Worm (Caenorhabditis elegans) whole organism, L4 larva: ENCODE results near the gene ZK1086.2.
A peak's percentile ranks its signal among the peaks of the same experiment; 100 is the strongest.

Source experiments
- F26F4.8 ChIP-seq: fragments of 200-800 bp; sonication (Bioruptor generic); conservative IDR thresholded peaks from 2 replicates; pipeline ENCODE4 v1.3.6; 2022; ENCODE audit warnings: missing genetic modification characterization, missing compliant biosample characterization
- F37D6.2 ChIP-seq: sonication (generic microtip); optimal IDR thresholded peaks from 2 replicates; lab custom pipeline; 2016; ENCODE audit warnings: mild to moderate bottlenecking, missing genetic modification characterization, missing compliant biosample characterization
- T20F7.1 ChIP-seq: fragments of 200-800 bp; sonication (Bioruptor generic); optimal IDR thresholded peaks from 2 replicates; lab custom pipeline; 2018; ENCODE audit warnings: mild to moderate bottlenecking, missing genetic modification characterization, missing compliant biosample characterization
- T26A8.4 ChIP-seq: fragments of 200-800 bp; sonication (Bioruptor generic); IDR thresholded peaks from 2 replicates; pipeline ENCODE4 v1.3.6; 2022; ENCODE audit warnings: missing genetic modification characterization, missing compliant biosample characterization
- Y5F2A.4 ChIP-seq: fragments of 200-800 bp; sonication (Bioruptor generic); optimal IDR thresholded peaks from 2 replicates; lab custom pipeline; 2018; ENCODE audit warnings: mild to moderate bottlenecking, missing genetic modification characterization, missing compliant biosample characterization
- Y75B8A.6 ChIP-seq: fragments of 200-800 bp; sonication (Bioruptor generic); IDR thresholded peaks from 2 replicates; pipeline ENCODE4 v1.3.6; 2022; ENCODE audit warnings: missing genetic modification reagents, missing genetic modification characterization, missing compliant biosample characterization
- ZK546.5 ChIP-seq, 2 experiments: sonication (generic microtip); optimal IDR thresholded peaks; 2 replicates each; lab custom pipeline; 2017; ENCODE audit warnings: missing biosample characterization in 2 of 2, missing genetic modification characterization in 2 of 2
- aha-1 ChIP-seq: fragments of 150-350 bp; peaks from one replicate; lab custom pipeline; 2014; ENCODE audit warnings: missing biosample characterization, missing genetic modification characterization
- attf-4 ChIP-seq: sonication (generic microtip); optimal IDR thresholded peaks from 3 replicates; lab custom pipeline; 2017; ENCODE audit warnings: missing biosample characterization, missing genetic modification characterization
- ceh-28 ChIP-seq: fragments of 150-350 bp; optimal IDR thresholded peaks from 2 replicates; lab custom pipeline; 2014; ENCODE audit warnings: missing biosample characterization, missing genetic modification reagents, missing genetic modification characterization
- ceh-44 ChIP-seq: fragments of 200-800 bp; sonication (Bioruptor generic); IDR thresholded peaks from 2 replicates; pipeline ENCODE4 v1.3.6; 2022; ENCODE audit warnings: missing genetic modification reagents, missing genetic modification characterization, missing compliant biosample characterization
- ceh-62 ChIP-seq: sonication (generic microtip); optimal IDR thresholded peaks from 2 replicates; lab custom pipeline; 2017; ENCODE audit warnings: missing biosample characterization, missing genetic modification characterization
- ceh-82 ChIP-seq: sonication (generic microtip); optimal IDR thresholded peaks from 2 replicates; lab custom pipeline; 2017; ENCODE audit warnings: missing biosample characterization, missing genetic modification characterization
- ctbp-1 ChIP-seq: fragments of 200-800 bp; sonication (Bioruptor generic); IDR thresholded peaks from 2 replicates; pipeline ENCODE4 v1.3.6; 2022; ENCODE audit warnings: missing genetic modification reagents, missing genetic modification characterization, missing compliant biosample characterization
- daf-12 ChIP-seq: fragments of 150-350 bp; optimal IDR thresholded peaks from 2 replicates; lab custom pipeline; 2014; ENCODE audit warnings: missing biosample characterization, missing genetic modification reagents, missing genetic modification characterization
- dmd-6 ChIP-seq: fragments of 200-800 bp; sonication (Bioruptor generic); IDR thresholded peaks from 2 replicates; pipeline ENCODE4 v1.3.6; 2022; ENCODE audit warnings: missing genetic modification reagents, missing genetic modification characterization, missing compliant biosample characterization
- dmd-8 ChIP-seq: fragments of 200-800 bp; sonication (Bioruptor generic); IDR thresholded peaks from 2 replicates; pipeline ENCODE4 v1.3.6; 2022; ENCODE audit warnings: missing genetic modification characterization, missing compliant biosample characterization
- egl-27 ChIP-seq: sonication (generic microtip); optimal IDR thresholded peaks from 3 replicates; lab custom pipeline; 2017; ENCODE audit warnings: missing biosample characterization, missing genetic modification reagents, missing genetic modification characterization
- egl-43 ChIP-seq: fragments of 200-800 bp; sonication (Bioruptor generic); IDR thresholded peaks from 2 replicates; pipeline ENCODE4 v1.3.6; 2022; ENCODE audit warnings: missing genetic modification reagents, missing genetic modification characterization, missing compliant biosample characterization
- fkh-10 ChIP-seq: fragments of 150-350 bp; optimal IDR thresholded peaks from 2 replicates; lab custom pipeline; 2014; ENCODE audit warnings: missing biosample characterization, missing genetic modification reagents, missing genetic modification characterization
- gei-8 ChIP-seq: fragments of 200-800 bp; sonication (Bioruptor generic); optimal IDR thresholded peaks from 2 replicates; lab custom pipeline; 2018; ENCODE audit warnings: mild to moderate bottlenecking, missing genetic modification characterization, missing compliant biosample characterization
- hif-1 ChIP-seq, 2 experiments: sonication (generic microtip); optimal IDR thresholded peaks; 2 replicates each; lab custom pipeline; 2016 to 2017; ENCODE audit warnings: missing compliant biosample characterization in 2 of 2, missing genetic modification characterization in 2 of 2, missing genetic modification reagents in 2 of 2, missing genotype in 2 of 2, mild to moderate bottlenecking in 1 of 2
- hmg-1.1 ChIP-seq: fragments of 200-800 bp; sonication (Bioruptor generic); IDR thresholded peaks from 2 replicates; pipeline ENCODE4 v1.3.6; 2022; ENCODE audit warnings: missing genetic modification reagents, missing genetic modification characterization, missing compliant biosample characterization
- lin-1 ChIP-seq: fragments of 200-800 bp; sonication (Bioruptor generic); IDR thresholded peaks from 2 replicates; pipeline ENCODE4 v1.3.6; 2022; ENCODE audit warnings: missing genetic modification reagents, missing genetic modification characterization, missing compliant biosample characterization
- lin-13 ChIP-seq: fragments of 150-350 bp; optimal IDR thresholded peaks from 2 replicates; lab custom pipeline; 2014; ENCODE audit warnings: missing biosample characterization, missing genetic modification reagents, missing genetic modification characterization
- lin-38 ChIP-seq: fragments of 200-800 bp; sonication (Bioruptor generic); IDR thresholded peaks from 2 replicates; pipeline ENCODE4 v1.3.6; 2022; ENCODE audit warnings: missing genetic modification reagents, missing genetic modification characterization, missing compliant biosample characterization
- lsy-2 ChIP-seq, 2 experiments: fragments of 150-350 bp in 1 of 2; sonication (generic microtip) in 1 of 2; optimal IDR thresholded peaks; 2 replicates each; lab custom pipeline; 2014 to 2017; ENCODE audit warnings: missing biosample characterization in 2 of 2, missing genetic modification characterization in 2 of 2
- madf-9 ChIP-seq: fragments of 200-800 bp; sonication (Bioruptor generic); conservative IDR thresholded peaks from 2 replicates; pipeline ENCODE4 v1.3.6; 2022; ENCODE audit warnings: missing genetic modification reagents, missing genetic modification characterization, missing compliant biosample characterization
- mdl-1 ChIP-seq, 2 experiments: fragments of 150-350 bp in 1 of 2; sonication (generic microtip) in 1 of 2; optimal IDR thresholded peaks; 2 replicates each; lab custom pipeline; 2014 to 2017; ENCODE audit warnings: missing biosample characterization in 2 of 2, missing genetic modification characterization in 2 of 2
- mes-2 ChIP-seq: sonication (generic microtip); optimal IDR thresholded peaks from 2 replicates; lab custom pipeline; 2016; ENCODE audit warnings: missing genotype, mild to moderate bottlenecking, missing genetic modification characterization, missing compliant biosample characterization; ENCODE audit not compliant: poor library complexity, severe bottlenecking
- nhr-10 ChIP-seq: fragments of 150-350 bp; optimal IDR thresholded peaks from 2 replicates; lab custom pipeline; 2014; ENCODE audit warnings: missing biosample characterization, missing genetic modification characterization
- nhr-102 ChIP-seq: sonication (generic microtip); optimal IDR thresholded peaks from 2 replicates; lab custom pipeline; 2016; ENCODE audit warnings: mild to moderate bottlenecking, missing genetic modification characterization, moderate library complexity, missing compliant biosample characterization
- nhr-11 ChIP-seq: fragments of 150-350 bp; optimal IDR thresholded peaks from 2 replicates; lab custom pipeline; 2014; ENCODE audit warnings: missing biosample characterization, missing genetic modification characterization
- nhr-111 ChIP-seq: fragments of 200-800 bp; sonication (Bioruptor generic); optimal IDR thresholded peaks from 2 replicates; lab custom pipeline; 2018; ENCODE audit warnings: mild to moderate bottlenecking, missing genetic modification characterization, missing compliant biosample characterization
- nhr-28 ChIP-seq: fragments of 150-350 bp; optimal IDR thresholded peaks from 2 replicates; lab custom pipeline; 2014; ENCODE audit warnings: missing biosample characterization, missing genetic modification characterization
- nhr-41 ChIP-seq: fragments of 200-800 bp; sonication (Bioruptor generic); IDR thresholded peaks from 2 replicates; pipeline ENCODE4 v1.3.6; 2022; ENCODE audit warnings: missing genetic modification reagents, missing genetic modification characterization, missing compliant biosample characterization
- nhr-42 ChIP-seq: fragments of 200-800 bp; sonication (Bioruptor generic); IDR thresholded peaks from 2 replicates; pipeline ENCODE4 v1.3.6; 2022; ENCODE audit warnings: missing genetic modification characterization, missing compliant biosample characterization
- nhr-76 ChIP-seq: fragments of 150-350 bp; optimal IDR thresholded peaks from 2 replicates; lab custom pipeline; 2014; ENCODE audit warnings: missing biosample characterization, missing genetic modification characterization
- nhr-77 ChIP-seq: fragments of 150-350 bp; optimal IDR thresholded peaks from 2 replicates; lab custom pipeline; 2014; ENCODE audit warnings: missing biosample characterization, missing genetic modification characterization
- php-3 ChIP-seq: fragments of 200-800 bp; sonication (Bioruptor generic); IDR thresholded peaks from 2 replicates; pipeline ENCODE4 v1.3.6; 2022; ENCODE audit warnings: missing genetic modification reagents, missing genetic modification characterization, missing compliant biosample characterization
- rbr-2 ChIP-seq: sonication (generic microtip); optimal IDR thresholded peaks from 2 replicates; lab custom pipeline; 2016; ENCODE audit warnings: missing genotype, missing genetic modification characterization, missing compliant biosample characterization
- saeg-2 ChIP-seq: fragments of 200-800 bp; sonication (Bioruptor generic); IDR thresholded peaks from 2 replicates; pipeline ENCODE4 v1.3.6; 2022; ENCODE audit warnings: missing genetic modification reagents, missing genetic modification characterization, missing compliant biosample characterization
- sdz-12 ChIP-seq: fragments of 200-800 bp; sonication (Bioruptor generic); optimal IDR thresholded peaks from 2 replicates; lab custom pipeline; 2018; ENCODE audit warnings: mild to moderate bottlenecking, missing genetic modification characterization, missing compliant biosample characterization
- set-16 ChIP-seq: fragments of 200-800 bp; sonication (Bioruptor generic); IDR thresholded peaks from 2 replicates; pipeline ENCODE4 v1.3.6; 2022; ENCODE audit warnings: missing genetic modification reagents, missing genetic modification characterization, missing compliant biosample characterization
- skn-1 ChIP-seq: fragments of 150-350 bp; optimal IDR thresholded peaks from 2 replicates; lab custom pipeline; 2014; ENCODE audit warnings: missing biosample characterization, missing genetic modification characterization
- snpc-1.2 ChIP-seq: fragments of 200-800 bp; sonication (Bioruptor generic); IDR thresholded peaks from 2 replicates; pipeline ENCODE4 v1.3.6; 2022; ENCODE audit warnings: missing genetic modification reagents, missing genetic modification characterization, missing compliant biosample characterization
- snpc-4 ChIP-seq: fragments of 150-350 bp; optimal IDR thresholded peaks from 2 replicates; lab custom pipeline; 2014; ENCODE audit warnings: missing biosample characterization, missing genetic modification characterization
- spr-1 ChIP-seq: sonication (generic microtip); optimal IDR thresholded peaks from 2 replicates; lab custom pipeline; 2016; ENCODE audit warnings: mild to moderate bottlenecking, missing genetic modification characterization, missing compliant biosample characterization
- unc-62 ChIP-seq, 3 experiments: fragments of 150-350 bp in 1 of 3; sonication (generic microtip); optimal IDR thresholded peaks in 2 of 3; peaks in 1 of 3; 1 replicate in 1 of 3; 2 replicates in 2 of 3; lab custom pipeline; 2014 to 2017; ENCODE audit warnings: missing biosample characterization in 3 of 3, missing genetic modification characterization in 3 of 3, missing genetic modification reagents in 3 of 3, missing genotype in 1 of 3
- zfp-3 ChIP-seq: fragments of 200-800 bp; sonication (Bioruptor generic); conservative IDR thresholded peaks from 2 replicates; pipeline ENCODE4 v1.3.6; 2022; ENCODE audit warnings: missing genetic modification reagents, missing genetic modification characterization, missing compliant biosample characterization
- zip-11 ChIP-seq: fragments of 200-800 bp; sonication (Bioruptor generic); IDR thresholded peaks from 2 replicates; pipeline ENCODE4 v1.3.6; 2022; ENCODE audit warnings: missing genetic modification characterization, missing compliant biosample characterization
- ztf-7 ChIP-seq: fragments of 150-350 bp; optimal IDR thresholded peaks from 2 replicates; lab custom pipeline; 2014; ENCODE audit warnings: missing biosample characterization, missing genetic modification characterization

The ZK1086.2 gene

DNA sequence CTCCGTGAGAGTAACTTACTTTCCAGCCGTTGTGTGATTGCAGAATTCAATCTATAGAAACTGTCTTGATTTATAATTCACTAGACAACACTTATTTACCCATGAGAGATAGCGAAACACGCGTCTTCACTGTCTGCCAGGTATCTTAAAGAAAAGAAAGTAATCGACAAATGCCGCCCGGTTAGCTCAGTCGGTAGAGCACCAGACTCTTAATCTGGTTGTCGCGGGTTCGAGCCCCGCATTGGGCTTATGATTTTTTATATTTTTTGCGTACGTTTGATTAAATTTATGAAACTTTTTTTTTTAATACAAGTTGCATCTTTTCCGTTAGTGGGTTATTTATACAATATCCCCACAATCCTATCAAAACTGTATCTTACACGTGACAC, 11.4 kb downstream of the ZK1086.2 start:
- TF ChIP-seq nhr-102 (tag; lab: Kevin White, UChicago) (no peak), egl-27 (no peak), zfp-3 (GFP tag; lab: Robert Waterston, UW) (no peak), nhr-76 (no peak), hmg-1.1 (GFP tag; lab: Robert Waterston, UW) (no peak), ceh-62 (tag; lab: Kevin White, UChicago) (no peak), nhr-11 (tag; lab: Kevin White, UChicago) (no peak), aha-1 (tag; lab: Kevin White, UChicago) (no peak), attf-4 (no peak), Y5F2A.4 (no peak), lsy-2 (tag; optimal IDR thresholded peaks at IDR 0.05; lab: Kevin White, UChicago) (no peak), nhr-42 (no peak), ctbp-1 (GFP tag; lab: Robert Waterston, UW) (0 out of 2 replicates have a peak, but pooled peaks have one; percentile 50), nhr-41 (GFP tag; lab: Robert Waterston, UW) (0 out of 2 replicates have a peak, but pooled peaks have one; percentile 31), hif-1 (tag; optimal IDR thresholded peaks at IDR 0.05; lab: Kevin White, UChicago) (no peak), zip-11 (GFP tag; lab: Robert Waterston, UW) (no peak), lin-13 (no peak), saeg-2 (GFP tag; lab: Robert Waterston, UW) (no peak), skn-1 (no peak), nhr-28 (no peak), set-16 (GFP tag; lab: Robert Waterston, UW) (no peak), ZK546.5 (tag; optimal IDR thresholded peaks at IDR 0.05; lab: Kevin White, UChicago) (no peak), ceh-28 (no peak), snpc-4 (tag; lab: Kevin White, UChicago) (no peak), madf-9 (GFP tag; lab: Robert Waterston, UW) (peak; percentile 82), lin-38 (no peak), mes-2 (tag; lab: Kevin White, UChicago) (no peak), unc-62 (GFP tag; optimal IDR thresholded peaks at IDR 0.05 in 1 of 2; lab: Kevin White, UChicago) (no peak), unc-62 (tag; optimal IDR thresholded peaks at IDR 0.05; lab: Kevin White, UChicago) (no peak), snpc-1.2 (GFP tag; lab: Robert Waterston, UW) (peak; percentile 78; the same call in 1 of the 2 replicates), daf-12 (tag; lab: Kevin White, UChicago) (no peak), dmd-6 (peak; percentile 54), ceh-82 (tag; lab: Kevin White, UChicago) (no peak), ceh-44 (GFP tag; lab: Robert Waterston, UW) (0 out of 2 replicates have a peak, but pooled peaks have one; percentile 48), nhr-77 (tag; lab: Kevin White, UChicago) (peak; percentile 13), F37D6.2 (tag; lab: Kevin White, UChicago) (no peak), lin-1 (GFP tag; lab: Robert Waterston, UW) (0 out of 2 replicates have a peak, but pooled peaks have one; percentile 14), F26F4.8 (GFP tag; lab: Robert Waterston, UW) (peak; percentile 68; the same call in 1 of the 2 replicates), egl-43 (no peak; the same call in 1 of the 2 replicates), sdz-12 (GFP tag; lab: Kevin White, UChicago) (no peak), php-3 (GFP tag; lab: Robert Waterston, UW) (0 out of 2 replicates have a peak, but pooled peaks have one; percentile 38), spr-1 (tag; lab: Kevin White, UChicago) (no peak), fkh-10 (GFP tag; lab: Kevin White, UChicago) (no peak), nhr-10 (tag; lab: Kevin White, UChicago) (no peak), mdl-1 (tag; optimal IDR thresholded peaks at IDR 0.05; lab: Kevin White, UChicago) (no peak), dmd-8 (GFP tag; lab: Robert Waterston, UW) (peak; percentile 77; the same call in 1 of the 2 replicates), gei-8 (no peak), Y75B8A.6 (no peak), nhr-111 (GFP tag; lab: Kevin White, UChicago) (no peak), T20F7.1 (no peak), rbr-2 (tag; lab: Kevin White, UChicago) (no peak), ztf-7 (no peak), T26A8.4 (GFP tag; lab: Robert Waterston, UW) (no peak; the same call in 1 of the 2 replicates)
